Fruit fly (Drosophila melanogaster) whole organism: ENCODE results near the gene CG13738.

ENCODE experiments used
- CG8478 ChIP-seq: fragments of >200 bp; optimal IDR thresholded peaks from 2 replicates; lab custom pipeline; 2018; ENCODE audit warnings: inconsistent platforms
- Dll ChIP-seq: fragments of >200 bp; optimal IDR thresholded peaks from 2 replicates; lab custom pipeline; 2017
- EcR ChIP-seq, 2 experiments: fragments of >200 bp; optimal IDR thresholded peaks; 2 replicates each; lab custom pipeline; 2017; ENCODE audit warnings: missing biosample characterization in 2 of 2, missing genetic modification characterization in 2 of 2, missing genetic modification reagents in 2 of 2
- pan ChIP-seq: fragments of >200 bp; optimal IDR thresholded peaks from 2 replicates; lab custom pipeline; 2017
- usp ChIP-seq: fragments of >200 bp; optimal IDR thresholded peaks from 2 replicates; lab custom pipeline; 2017; ENCODE audit warnings: missing biosample characterization, missing genetic modification characterization, mixed read lengths

- no peak for TF ChIP-seq pan (lab: Kevin White, UChicago)
- TF ChIP-seq Dll: no peak
- TF ChIP-seq CG8478 (lab: Kevin White, UChicago): no peak
- TF ChIP-seq EcR (GFP tag; optimal IDR thresholded peaks at IDR 0.05; lab: Kevin White, UChicago): no peak
- TF ChIP-seq usp (GFP tag; lab: Kevin White, UChicago): no peak
Observed at dm6 chr3L:13939151-13939499, 34.2 kb downstream of the CG13738 start, which contains the start of gene CG32137.
